Fruit fly (Drosophila melanogaster) whole organism, embryonic: ENCODE data around the gene CG3587.

Experiments
- ATbp ChIP-seq: fragments of 200-800 bp; sonication (Bioruptor generic); optimal IDR thresholded peaks from 2 replicates; lab custom pipeline; 2017; ENCODE audit warnings: missing biosample characterization, mild to moderate bottlenecking, missing genetic modification characterization, missing genetic modification reagents
- Atf3 ChIP-seq: fragments of 200-800 bp; sonication (Bioruptor generic); optimal IDR thresholded peaks from 3 replicates; lab custom pipeline; 2016; ENCODE audit warnings: missing biosample characterization, missing genetic modification characterization
- B-H1 ChIP-seq: fragments of 200-800 bp; sonication (Bioruptor generic); IDR thresholded peaks from 3 replicates; pipeline ENCODE4 v1.3.6; 2022; ENCODE audit warnings: missing biosample characterization, missing genetic modification characterization
- CG10147 ChIP-seq: fragments of 200-800 bp; sonication (Bioruptor generic); optimal IDR thresholded peaks from 2 replicates; lab custom pipeline; 2019; ENCODE audit warnings: missing biosample characterization, mild to moderate bottlenecking, missing genetic modification characterization, moderate library complexity
- CG10654 ChIP-seq: fragments of 200-800 bp; sonication (Bioruptor generic); optimal IDR thresholded peaks from 2 replicates; lab custom pipeline; 2016; ENCODE audit warnings: missing biosample characterization, missing genetic modification characterization
- CG11560 ChIP-seq: fragments of 200-800 bp; sonication (Bioruptor generic); IDR thresholded peaks from 3 replicates; pipeline ENCODE4 v1.3.6; 2022; ENCODE audit warnings: missing biosample characterization, missing genetic modification characterization
- CG12744 ChIP-seq: fragments of 200-800 bp; sonication (Bioruptor generic); optimal IDR thresholded peaks from 2 replicates; lab custom pipeline; 2016; ENCODE audit warnings: missing biosample characterization, missing genetic modification characterization
- CG13775 ChIP-seq: fragments of 200-800 bp; sonication (Bioruptor generic); optimal IDR thresholded peaks from 3 replicates; lab custom pipeline; 2017; ENCODE audit warnings: missing biosample characterization, mild to moderate bottlenecking, missing genetic modification characterization
- CG14441 ChIP-seq: fragments of 200-800 bp; sonication (Bioruptor generic); IDR thresholded peaks from 2 replicates; pipeline ENCODE4 v1.3.6; 2022; ENCODE audit warnings: missing biosample characterization, missing genetic modification characterization
- CG15269 ChIP-seq: fragments of 200-800 bp; sonication (Bioruptor generic); optimal IDR thresholded peaks from 2 replicates; lab custom pipeline; 2018; ENCODE audit warnings: missing biosample characterization, mild to moderate bottlenecking, missing genetic modification characterization, moderate library complexity
- CG17328 ChIP-seq: fragments of 200-800 bp; sonication (Bioruptor generic); IDR thresholded peaks from 2 replicates; pipeline ENCODE4 v1.3.6; 2022; ENCODE audit warnings: missing biosample characterization, missing genetic modification characterization
- CG18599 ChIP-seq: fragments of 200-800 bp; sonication (Bioruptor generic); optimal IDR thresholded peaks from 3 replicates; lab custom pipeline; 2017; ENCODE audit warnings: missing biosample characterization, missing genetic modification characterization, mild to moderate bottlenecking, moderate library complexity, missing genetic modification reagents
- CG2202 ChIP-seq: fragments of 200-800 bp; sonication (Bioruptor generic); optimal IDR thresholded peaks from 2 replicates; lab custom pipeline; 2018; ENCODE audit warnings: missing biosample characterization, mild to moderate bottlenecking, missing genetic modification characterization
- CG32767 ChIP-seq: fragments of 200-800 bp; sonication (Bioruptor generic); IDR thresholded peaks from 2 replicates; pipeline ENCODE4 v1.3.6; 2022; ENCODE audit warnings: missing biosample characterization, missing genetic modification characterization
- CG7786 ChIP-seq: fragments of 200-800 bp; sonication (Bioruptor generic); optimal IDR thresholded peaks from 2 replicates; lab custom pipeline; 2016; ENCODE audit warnings: missing biosample characterization, missing genetic modification characterization
- CG8281 ChIP-seq: fragments of 200-800 bp; sonication (Bioruptor generic); optimal IDR thresholded peaks from 2 replicates; lab custom pipeline; 2018; ENCODE audit warnings: missing biosample characterization, mild to moderate bottlenecking, missing genetic modification characterization, moderate library complexity
- CG8359 ChIP-seq: fragments of 200-800 bp; sonication (Bioruptor generic); optimal IDR thresholded peaks from 2 replicates; lab custom pipeline; 2017; ENCODE audit warnings: missing biosample characterization, mild to moderate bottlenecking, missing genetic modification characterization, borderline replicate concordance
- CG8924 ChIP-seq: fragments of 200-800 bp; optimal IDR thresholded peaks from 3 replicates; lab custom pipeline; 2019; ENCODE audit warnings: missing biosample characterization, mild to moderate bottlenecking, missing genetic modification characterization, moderate library complexity
- D ChIP-seq, 2 experiments: fragments of 200-800 bp in 1 of 2; fragments of >200 bp in 1 of 2; sonication (Bioruptor generic) in 1 of 2; optimal IDR thresholded peaks; 2 replicates in 1 of 2; 3 replicates in 1 of 2; lab custom pipeline; 2017; ENCODE audit warnings: mild to moderate bottlenecking in 1 of 2, missing biosample characterization in 1 of 2, missing genetic modification characterization in 1 of 2, missing genetic modification reagents in 1 of 2
- D19A ChIP-seq: fragments of 200-800 bp; optimal IDR thresholded peaks from 3 replicates; lab custom pipeline; 2019; ENCODE audit warnings: missing biosample characterization, mild to moderate bottlenecking, missing genetic modification characterization, moderate library complexity
- Eip74EF ChIP-seq, 2 experiments: fragments of 200-800 bp in 1 of 2; fragments of >200 bp in 1 of 2; sonication (Bioruptor generic) in 1 of 2; optimal IDR thresholded peaks; 2 replicates each; lab custom pipeline; 2017 to 2019; ENCODE audit warnings: missing biosample characterization in 2 of 2, missing genetic modification characterization in 2 of 2, mild to moderate bottlenecking in 1 of 2, moderate library complexity in 1 of 2
- Hand ChIP-seq: fragments of 200-800 bp; sonication (Bioruptor generic); optimal IDR thresholded peaks from 2 replicates; lab custom pipeline; 2017; ENCODE audit warnings: mild to moderate bottlenecking, missing biosample characterization, missing genetic modification reagents, missing genetic modification characterization
- Hsf ChIP-seq: fragments of 200-800 bp; sonication (Bioruptor generic); optimal IDR thresholded peaks from 3 replicates; lab custom pipeline; 2016; ENCODE audit warnings: missing biosample characterization, missing genetic modification characterization
- Kr ChIP-seq: fragments of 200-800 bp; sonication (Bioruptor generic); optimal IDR thresholded peaks from 2 replicates; lab custom pipeline; 2017; ENCODE audit warnings: missing biosample characterization, mild to moderate bottlenecking, missing genetic modification characterization
- Max ChIP-seq: fragments of 200-800 bp; sonication (Bioruptor generic); optimal IDR thresholded peaks from 2 replicates; lab custom pipeline; 2016; ENCODE audit warnings: missing biosample characterization, mild to moderate bottlenecking, missing genetic modification characterization
- Mrtf ChIP-seq: fragments of 200-800 bp; sonication (Bioruptor generic); IDR thresholded peaks from 3 replicates; pipeline ENCODE4 v1.3.6; 2022; ENCODE audit warnings: missing biosample characterization, missing genetic modification characterization
- Myb ChIP-seq: fragments of 200-800 bp; sonication (Bioruptor generic); optimal IDR thresholded peaks from 2 replicates; lab custom pipeline; 2016; ENCODE audit warnings: missing biosample characterization, missing genetic modification characterization
- Nf-YC ChIP-seq: fragments of 200-800 bp; optimal IDR thresholded peaks from 3 replicates; lab custom pipeline; 2019; ENCODE audit warnings: missing biosample characterization, mild to moderate bottlenecking, missing genetic modification characterization, moderate library complexity
- PHDP ChIP-seq: fragments of 200-800 bp; sonication (Bioruptor generic); optimal IDR thresholded peaks from 3 replicates; lab custom pipeline; 2018; ENCODE audit warnings: missing biosample characterization, mild to moderate bottlenecking, missing genetic modification characterization, moderate library complexity
- Ptx1 ChIP-seq: fragments of 200-800 bp; sonication (Bioruptor generic); IDR thresholded peaks from 2 replicates; pipeline ENCODE4 v1.3.6; 2022; ENCODE audit warnings: missing biosample characterization, missing genetic modification characterization
- Taf1 ChIP-seq: fragments of 200-800 bp; sonication (Bioruptor generic); IDR thresholded peaks from 2 replicates; pipeline ENCODE4 v1.3.6; 2022; ENCODE audit warnings: missing biosample characterization, missing genetic modification characterization
- crp ChIP-seq, 2 experiments: fragments of 200-800 bp; sonication (Bioruptor generic); optimal IDR thresholded peaks; 2 replicates in 1 of 2; 3 replicates in 1 of 2; lab custom pipeline; 2017; ENCODE audit warnings: missing biosample characterization in 2 of 2, missing genetic modification characterization in 2 of 2, mild to moderate bottlenecking in 1 of 2, moderate library complexity in 1 of 2
- da ChIP-seq: fragments of 200-800 bp; sonication (Bioruptor generic); optimal IDR thresholded peaks from 2 replicates; lab custom pipeline; 2016; ENCODE audit warnings: missing biosample characterization, missing genetic modification characterization
- hb ChIP-seq: fragments of 200-800 bp; sonication (Bioruptor generic); IDR thresholded peaks from 3 replicates; pipeline ENCODE4 v1.3.6; 2022; ENCODE audit warnings: missing biosample characterization, missing genetic modification characterization; ENCODE audit not compliant: partially characterized antibody
- her ChIP-seq: fragments of 200-800 bp; sonication (Bioruptor generic); optimal IDR thresholded peaks from 2 replicates; lab custom pipeline; 2016; ENCODE audit warnings: missing biosample characterization, missing genetic modification characterization
- ken ChIP-seq: fragments of 200-800 bp; sonication (Bioruptor generic); IDR thresholded peaks from 3 replicates; pipeline ENCODE4 v1.3.6; 2022; ENCODE audit warnings: missing biosample characterization, missing genetic modification characterization
- lbe ChIP-seq: fragments of 200-800 bp; sonication (Bioruptor generic); optimal IDR thresholded peaks from 2 replicates; lab custom pipeline; 2016; ENCODE audit warnings: missing biosample characterization, mild to moderate bottlenecking, missing genetic modification characterization
- lilli ChIP-seq: fragments of 200-800 bp; sonication (Bioruptor generic); optimal IDR thresholded peaks from 3 replicates; lab custom pipeline; 2016; ENCODE audit warnings: missing biosample characterization, missing genetic modification characterization
- nau ChIP-seq: fragments of 200-800 bp; sonication (Bioruptor generic); optimal IDR thresholded peaks from 3 replicates; lab custom pipeline; 2017; ENCODE audit warnings: missing biosample characterization, mild to moderate bottlenecking, missing genetic modification characterization, missing genetic modification reagents
- peb ChIP-seq: fragments of 200-800 bp; sonication (Bioruptor generic); IDR thresholded peaks from 2 replicates; pipeline ENCODE4 v1.3.6; 2022; ENCODE audit warnings: missing biosample characterization, missing genetic modification characterization
- sisA ChIP-seq: fragments of 200-800 bp; sonication (Bioruptor generic); IDR thresholded peaks from 2 replicates; pipeline ENCODE4 v1.3.6; 2022; ENCODE audit warnings: missing biosample characterization, missing genetic modification characterization
- sna ChIP-seq: fragments of 200-800 bp; sonication (Bioruptor generic); IDR thresholded peaks from 2 replicates; pipeline ENCODE4 v1.3.6; 2022; ENCODE audit warnings: missing biosample characterization, missing genetic modification characterization; ENCODE audit not compliant: partially characterized antibody
- sob ChIP-seq: fragments of 200-800 bp; sonication (Bioruptor generic); IDR thresholded peaks from 2 replicates; pipeline ENCODE4 v1.3.6; 2022; ENCODE audit warnings: missing biosample characterization, missing genetic modification characterization
- tap ChIP-seq: fragments of 200-800 bp; optimal IDR thresholded peaks from 3 replicates; lab custom pipeline; 2019; ENCODE audit warnings: missing biosample characterization, mild to moderate bottlenecking, missing genetic modification characterization, moderate library complexity
- vnd ChIP-seq: fragments of 200-800 bp; sonication (Bioruptor generic); IDR thresholded peaks from 3 replicates; pipeline ENCODE4 v1.3.6; 2022; ENCODE audit warnings: missing biosample characterization, missing genetic modification characterization; ENCODE audit not compliant: partially characterized antibody
- wdn ChIP-seq: fragments of 200-800 bp; sonication (Bioruptor generic); IDR thresholded peaks from 2 replicates; pipeline ENCODE4 v1.3.6; 2022; ENCODE audit warnings: missing biosample characterization, missing genetic modification characterization
- wek ChIP-seq: fragments of 200-800 bp; sonication (Bioruptor generic); optimal IDR thresholded peaks from 3 replicates; lab custom pipeline; 2018; ENCODE audit warnings: missing biosample characterization, mild to moderate bottlenecking, missing genetic modification characterization, moderate library complexity
- zf30C ChIP-seq: fragments of 200-800 bp; sonication (Bioruptor generic); optimal IDR thresholded peaks from 3 replicates; lab custom pipeline; 2018; ENCODE audit warnings: missing biosample characterization, mild to moderate bottlenecking, missing genetic modification characterization

The CG3587 gene

dm6 chrX:1966779-1967520 lies 26.8 kb downstream of the CG3587 start (continued):
- no peak for TF ChIP-seq B-H1 (GFP tag; lab: Robert Waterston, UW)
- TF ChIP-seq lbe = no peak
- peak; percentile 5 for TF ChIP-seq ATbp
- no peak for TF ChIP-seq Kr (GFP tag; lab: Kevin White, UChicago)
- TF ChIP-seq Max (GFP tag; lab: Kevin White, UChicago) = no peak
- no peak for TF ChIP-seq CG18599 (GFP tag; lab: Kevin White, UChicago)
- TF ChIP-seq Ptx1 = peak; percentile 15; the same call in 1 of the 2 replicates
- no peak for TF ChIP-seq Hand
- TF ChIP-seq Eip74EF (GFP tag; optimal IDR thresholded peaks at IDR 0.05; lab: Kevin White, UChicago) = no peak
- no peak for TF ChIP-seq sna (GFP tag; lab: Robert Waterston, UW)
- no peak for TF ChIP-seq vnd (GFP tag; lab: Robert Waterston, UW)
- no peak for TF ChIP-seq CG10147 (GFP tag; lab: Kevin White, UChicago)
- TF ChIP-seq Atf3 (GFP tag; lab: Kevin White, UChicago) = no peak
- no peak for TF ChIP-seq ken (GFP tag; lab: Robert Waterston, UW)
- TF ChIP-seq CG8359 = no peak
- no peak for TF ChIP-seq CG15269
- no peak for TF ChIP-seq nau (GFP tag; lab: Kevin White, UChicago)
- TF ChIP-seq PHDP (tag; lab: Kevin White, UChicago) = peak; percentile 1
- no peak for TF ChIP-seq CG11560 (tag; lab: Robert Waterston, UW)
- TF ChIP-seq her (GFP tag; lab: Kevin White, UChicago) = no peak
- no peak for TF ChIP-seq Nf-YC (tag; lab: Kevin White, UChicago)
- TF ChIP-seq sisA (GFP tag; lab: Robert Waterston, UW) = no peak
- TF ChIP-seq CG17328 (GFP tag; lab: Robert Waterston, UW) = no peak
- TF ChIP-seq CG14441 (GFP tag; lab: Robert Waterston, UW) = no peak
- TF ChIP-seq CG12744 (GFP tag; lab: Kevin White, UChicago) = no peak
- no peak for TF ChIP-seq da (GFP tag; lab: Kevin White, UChicago)
- no peak for TF ChIP-seq CG8924 (tag; lab: Kevin White, UChicago)
- no peak for TF ChIP-seq sob (GFP tag; lab: Robert Waterston, UW)
- TF ChIP-seq zf30C = no peak
- TF ChIP-seq wdn (GFP tag; lab: Robert Waterston, UW) = no peak
- TF ChIP-seq CG2202 (tag; lab: Kevin White, UChicago) = no peak
- TF ChIP-seq lilli (GFP tag; lab: Kevin White, UChicago) = no peak
- TF ChIP-seq Mrtf (GFP tag; lab: Robert Waterston, UW) = no peak
- TF ChIP-seq hb (GFP tag; lab: Robert Waterston, UW) = no peak
- TF ChIP-seq peb (GFP tag; lab: Robert Waterston, UW) = no peak
- TF ChIP-seq CG10654 (GFP tag; lab: Kevin White, UChicago) = no peak
- TF ChIP-seq Myb (GFP tag; lab: Kevin White, UChicago) = no peak
- no peak for TF ChIP-seq CG8281 (tag; lab: Kevin White, UChicago)
- TF ChIP-seq CG32767 (GFP tag; lab: Robert Waterston, UW) = no peak
- no peak for TF ChIP-seq crp (GFP tag; optimal IDR thresholded peaks at IDR 0.05; lab: Kevin White, UChicago)
- no peak for TF ChIP-seq CG7786 (GFP tag; lab: Kevin White, UChicago)
- TF ChIP-seq CG13775 (GFP tag; lab: Kevin White, UChicago) = no peak
- TF ChIP-seq Taf1 (GFP tag; lab: Robert Waterston, UW) = no peak
- no peak for TF ChIP-seq D (optimal IDR thresholded peaks at IDR 0.05; lab: Kevin White, UChicago)
- TF ChIP-seq D (GFP tag; optimal IDR thresholded peaks at IDR 0.05; lab: Kevin White, UChicago) = peak; percentile 5
- no peak for TF ChIP-seq wek (GFP tag; lab: Kevin White, UChicago)
- no peak for TF ChIP-seq Hsf (GFP tag; lab: Kevin White, UChicago)
- no peak for TF ChIP-seq D19A (tag; lab: Kevin White, UChicago)
- TF ChIP-seq tap (tag; lab: Kevin White, UChicago) = no peak
